Worm (Caenorhabditis elegans): ENCODE data around the gene nipi-3.

nipi-3 gene

ce11 chrX:15630340-15630739, 22.6 kb downstream of the nipi-3 start, which contains the start of gene K09E9.4:
K09E9.4 (minus strand) TSS chrX:15630440.
- TF ChIP-seq sdz-12 (GFP tag; optimal IDR thresholded peaks at IDR 0.05) (no peak), dmd-9 (GFP tag; IDR thresholded peaks at IDR 0.05) (no peak), lin-39 (tag; optimal IDR thresholded peaks at IDR 0.05) (no peak), Y105C5A.15 (GFP tag; IDR thresholded peaks at IDR 0.05) (no peak), mes-2 (tag; optimal IDR thresholded peaks at IDR 0.05; ENCODE audit: poor library complexity, severe bottlenecking) (no peak)

DNA sequence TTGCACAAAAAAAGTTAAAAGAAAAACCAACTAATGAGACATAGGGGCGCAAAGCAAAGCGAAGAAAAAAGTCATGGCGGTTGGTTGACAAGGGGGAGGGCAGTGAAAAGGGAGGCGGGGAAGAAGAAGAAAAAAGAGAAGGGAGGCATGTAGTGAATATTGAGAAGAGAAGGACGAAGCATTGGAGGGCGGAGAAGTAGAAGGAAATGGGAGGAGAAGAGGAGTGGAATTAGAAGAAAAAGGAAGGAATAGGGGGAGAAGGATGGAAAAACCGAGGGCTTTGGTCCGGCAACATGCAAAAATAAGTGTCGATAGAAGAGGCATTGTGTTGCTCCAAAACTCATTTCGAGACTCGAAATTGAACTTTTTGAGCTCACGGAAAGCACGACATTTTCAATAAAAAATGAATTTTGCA, 23.0 kb downstream of the nipi-3 start:
- TF ChIP-seq zip-2 (tag; optimal IDR thresholded peaks at IDR 0.05) (no peak), mxl-3 (GFP tag; optimal IDR thresholded peaks at IDR 0.05) (no peak), ctbp-1 (GFP tag; IDR thresholded peaks at IDR 0.05) (peak; percentile 52; the same call in 1 of the 2 replicates), ztf-11 (tag; optimal IDR thresholded peaks at IDR 0.05) (no peak), tag-97 (GFP tag; IDR thresholded peaks at IDR 0.05) (no peak), nhr-42 (GFP tag; IDR thresholded peaks at IDR 0.05) (no peak), mdl-1 (tag; optimal IDR thresholded peaks at IDR 0.05) (peak in 1 of 2 experiments; percentile 16), nhr-6 (tag; optimal IDR thresholded peaks at IDR 0.05) (no peak), egl-27 (tag; optimal IDR thresholded peaks at IDR 0.05) (no peak), ama-1 (optimal IDR thresholded peaks at IDR 0.05) (no peak), tra-1 (GFP tag; IDR thresholded peaks at IDR 0.05) (no peak), ceh-82 (tag; optimal IDR thresholded peaks at IDR 0.05) (no peak), hlh-11 (tag; optimal IDR thresholded peaks at IDR 0.05) (peak; percentile 22), Y75B8A.6 (GFP tag; IDR thresholded peaks at IDR 0.05) (no peak), Y105C5A.15 (GFP tag; IDR thresholded peaks at IDR 0.05) (no peak), duxl-1 (tag; optimal IDR thresholded peaks at IDR 0.05; ENCODE audit: poor library complexity) (no peak), lir-3 (tag; optimal IDR thresholded peaks at IDR 0.05) (no peak), skn-1 (tag; optimal IDR thresholded peaks at IDR 0.05) (no peak), nhr-48 (tag; optimal IDR thresholded peaks at IDR 0.05) (no peak), spr-3 (GFP tag; optimal IDR thresholded peaks at IDR 0.05) (no peak), lin-15B (tag; optimal IDR thresholded peaks at IDR 0.05) (no peak), snpc-4 (tag; optimal IDR thresholded peaks at IDR 0.05) (no peak), lin-39 (tag; optimal IDR thresholded peaks at IDR 0.05) (no peak), lsy-2 (tag; optimal IDR thresholded peaks at IDR 0.05) (peak in 1 of 2 experiments; percentile 45), zag-1 (tag; optimal IDR thresholded peaks at IDR 0.05) (no peak), F10B5.3 (tag; optimal IDR thresholded peaks at IDR 0.05) (no peak), set-16 (GFP tag; IDR thresholded peaks at IDR 0.05) (peak; percentile 50), aha-1 (tag) (peak; percentile 61), madf-5 (GFP tag; IDR thresholded peaks at IDR 0.05) (no peak), sdz-12 (GFP tag; optimal IDR thresholded peaks at IDR 0.05) (no peak), ceh-44 (GFP tag; IDR thresholded peaks at IDR 0.05) (no peak), lin-13 (GFP tag; optimal IDR thresholded peaks at IDR 0.05) (no peak), dpl-1 (GFP tag; optimal IDR thresholded peaks at IDR 0.05) (peak; percentile 12), gei-8 (GFP tag; optimal IDR thresholded peaks at IDR 0.05) (no peak), hif-1 (tag; optimal IDR thresholded peaks at IDR 0.05) (peak in 1 of 2 experiments; percentile 14), fkh-10 (GFP tag; optimal IDR thresholded peaks at IDR 0.05) (peak; percentile 75), T26A8.4 (GFP tag; IDR thresholded peaks at IDR 0.05) (no peak), unc-62 (GFP tag; optimal IDR thresholded peaks at IDR 0.05 in 1 of 2) (peak in 1 of 2 experiments; percentile 89), unc-62 (tag; optimal IDR thresholded peaks at IDR 0.05) (no peak), nhr-111 (GFP tag; optimal IDR thresholded peaks at IDR 0.05) (no peak), F49E8.2 (tag; optimal IDR thresholded peaks at IDR 0.05; ENCODE audit: borderline replicate concordance) (no peak), nhr-28 (tag; optimal IDR thresholded peaks at IDR 0.05) (peak; percentile 34), aly-2 (tag; optimal IDR thresholded peaks at IDR 0.05) (no peak), lin-1 (GFP tag; IDR thresholded peaks at IDR 0.05) (no peak), nhr-237 (tag; optimal IDR thresholded peaks at IDR 0.05) (no peak), D1046.2 (GFP tag; IDR thresholded peaks at IDR 0.05) (no peak), F44E2.7 (GFP tag; IDR thresholded peaks at IDR 0.05) (no peak), saeg-2 (GFP tag; IDR thresholded peaks at IDR 0.05) (no peak), attf-4 (tag; optimal IDR thresholded peaks at IDR 0.05) (no peak)

All from whole organism, L4 larva.